Fruit fly (Drosophila melanogaster) whole organism, prepupa: ENCODE measurements around the gene CSN1a.
"Not testable (repeated sequence)": the region's sequence is repeated elsewhere in the genome, so short reads cannot be mapped to it uniquely, and the experiment has no call there.

Experiments used
- Blimp-1 ChIP-seq: fragments of 200-800 bp; sonication (Bioruptor generic); optimal IDR thresholded peaks from 3 replicates; lab custom pipeline; 2017; ENCODE audit warnings: missing biosample characterization, missing genetic modification characterization, mild to moderate bottlenecking, moderate library complexity, missing genetic modification reagents
- CG10631 ChIP-seq: fragments of 200-800 bp; sonication (Bioruptor generic); optimal IDR thresholded peaks from 2 replicates; lab custom pipeline; 2016; ENCODE audit warnings: missing biosample characterization, missing genetic modification characterization
- CG10669 ChIP-seq: fragments of 200-800 bp; sonication (Bioruptor generic); optimal IDR thresholded peaks from 3 replicates; lab custom pipeline; 2018; ENCODE audit warnings: missing biosample characterization, mild to moderate bottlenecking, missing genetic modification characterization, moderate library complexity
- CG11762 ChIP-seq: fragments of 200-800 bp; sonication (Bioruptor generic); optimal IDR thresholded peaks from 3 replicates; lab custom pipeline; 2016; ENCODE audit warnings: missing biosample characterization, missing genetic modification characterization; ENCODE audit not compliant: insufficient read depth
- CG15336 ChIP-seq: fragments of 200-800 bp; sonication (Bioruptor generic); IDR thresholded peaks from 2 replicates; pipeline ENCODE4 v1.3.6; 2022; ENCODE audit warnings: missing biosample characterization, missing genetic modification characterization
- CG1621 ChIP-seq: fragments of 200-800 bp; sonication (Bioruptor generic); optimal IDR thresholded peaks from 3 replicates; lab custom pipeline; 2018; ENCODE audit warnings: missing biosample characterization, mild to moderate bottlenecking, missing genetic modification characterization
- CG3032 ChIP-seq: fragments of 200-800 bp; optimal IDR thresholded peaks from 2 replicates; lab custom pipeline; 2019; ENCODE audit warnings: missing biosample characterization, mild to moderate bottlenecking, missing genetic modification characterization, moderate library complexity
- CG6276 ChIP-seq: fragments of 200-800 bp; sonication (Bioruptor generic); optimal IDR thresholded peaks from 2 replicates; lab custom pipeline; 2017; ENCODE audit warnings: missing biosample characterization, mild to moderate bottlenecking, missing genetic modification characterization
- CG6808 ChIP-seq: fragments of 200-800 bp; sonication (Bioruptor generic); optimal IDR thresholded peaks from 3 replicates; lab custom pipeline; 2017; ENCODE audit warnings: missing biosample characterization, missing genetic modification characterization, mild to moderate bottlenecking, moderate library complexity, missing genetic modification reagents
- CG6854 ChIP-seq: fragments of 200-800 bp; sonication (Bioruptor generic); optimal IDR thresholded peaks from 2 replicates; lab custom pipeline; 2017; ENCODE audit warnings: missing biosample characterization, mild to moderate bottlenecking, missing genetic modification characterization
- CG8119 ChIP-seq: fragments of 200-800 bp; sonication (Bioruptor generic); IDR thresholded peaks from 3 replicates; pipeline ENCODE4 v1.3.6; 2022; ENCODE audit warnings: missing biosample characterization, missing genetic modification characterization
- CG8319 ChIP-seq: fragments of 200-800 bp; sonication (Bioruptor generic); optimal IDR thresholded peaks from 3 replicates; lab custom pipeline; 2016; ENCODE audit warnings: missing biosample characterization, missing genetic modification characterization
- CG8632 ChIP-seq: fragments of 200-800 bp; sonication (Bioruptor generic); optimal IDR thresholded peaks from 3 replicates; lab custom pipeline; 2016; ENCODE audit warnings: missing biosample characterization, missing genetic modification characterization
- Eip78C ChIP-seq: fragments of 200-800 bp; sonication (Bioruptor generic); peaks from one replicate; lab custom pipeline; 2016; ENCODE audit warnings: missing biosample characterization, missing genetic modification characterization
- Gug ChIP-seq: fragments of 200-800 bp; sonication (Bioruptor generic); IDR thresholded peaks from 2 replicates; pipeline ENCODE4 v1.3.6; 2022; ENCODE audit warnings: missing biosample characterization, missing genetic modification characterization
- Hr39 ChIP-seq: fragments of 200-800 bp; sonication (Bioruptor generic); optimal IDR thresholded peaks from 2 replicates; lab custom pipeline; 2016; ENCODE audit warnings: missing biosample characterization, missing genetic modification characterization
- Smox ChIP-seq: fragments of 200-800 bp; sonication (Bioruptor generic); optimal IDR thresholded peaks from 3 replicates; lab custom pipeline; 2016; ENCODE audit warnings: missing biosample characterization, missing genetic modification characterization
- Sox102F ChIP-seq: fragments of 200-800 bp; sonication (Bioruptor generic); optimal IDR thresholded peaks from 2 replicates; lab custom pipeline; 2016; ENCODE audit warnings: missing biosample characterization, mild to moderate bottlenecking, missing genetic modification characterization
- Sox15 ChIP-seq: fragments of 200-800 bp; sonication (Bioruptor generic); optimal IDR thresholded peaks from 3 replicates; lab custom pipeline; 2016; ENCODE audit warnings: missing biosample characterization, missing genetic modification characterization
- acj6 ChIP-seq: fragments of 200-800 bp; sonication (Bioruptor generic); optimal IDR thresholded peaks from 3 replicates; lab custom pipeline; 2016; ENCODE audit warnings: missing biosample characterization, missing genetic modification characterization
- cyc ChIP-seq: fragments of 200-800 bp; sonication (Bioruptor generic); optimal IDR thresholded peaks from 3 replicates; lab custom pipeline; 2016; ENCODE audit warnings: missing biosample characterization, missing genetic modification characterization
- dsx ChIP-seq: fragments of 200-800 bp; optimal IDR thresholded peaks from 3 replicates; lab custom pipeline; 2019; ENCODE audit warnings: missing biosample characterization, mild to moderate bottlenecking, missing genetic modification characterization, moderate library complexity; ENCODE audit not compliant: poor library complexity, severe bottlenecking
- eg ChIP-seq: fragments of 200-800 bp; sonication (Bioruptor generic); IDR thresholded peaks from 3 replicates; pipeline ENCODE4 v1.3.6; 2022; ENCODE audit warnings: missing biosample characterization, missing genetic modification characterization
- fd59A ChIP-seq: fragments of 200-800 bp; sonication (Bioruptor generic); optimal IDR thresholded peaks from 2 replicates; lab custom pipeline; 2017; ENCODE audit warnings: missing biosample characterization, mild to moderate bottlenecking, missing genetic modification characterization, missing genetic modification reagents
- lz ChIP-seq: fragments of 200-800 bp; sonication (Bioruptor generic); optimal IDR thresholded peaks from 3 replicates; lab custom pipeline; 2016; ENCODE audit warnings: missing biosample characterization, missing genetic modification characterization
- spab ChIP-seq: fragments of 200-800 bp; sonication (Bioruptor generic); optimal IDR thresholded peaks from 2 replicates; lab custom pipeline; 2017; ENCODE audit warnings: missing biosample characterization, mild to moderate bottlenecking, missing genetic modification characterization, missing genetic modification reagents
- svp ChIP-seq: fragments of 200-800 bp; sonication (Bioruptor generic); peaks from one replicate; lab custom pipeline; 2016; ENCODE audit warnings: missing biosample characterization, missing genetic modification characterization
- vri ChIP-seq: fragments of 200-800 bp; sonication (Bioruptor generic); optimal IDR thresholded peaks from 3 replicates; lab custom pipeline; 2016; ENCODE audit warnings: missing biosample characterization, mild to moderate bottlenecking, missing genetic modification characterization

Gene CSN1a

dm6 chr2L:14762465-14762864, at the start of gene CSN1a:
Gene CSN1a, plus strand, starts transcription at chr2L:14762765.
- TF ChIP-seq CG10669 (GFP tag; lab: Kevin White, UChicago) = no peak
- TF ChIP-seq Smox = no peak
- TF ChIP-seq fd59A = no peak
- TF ChIP-seq CG3032 (tag; lab: Kevin White, UChicago) = no peak
- TF ChIP-seq dsx (GFP tag; lab: Kevin White, UChicago) = no peak
- no peak for TF ChIP-seq CG15336 (GFP tag; lab: Robert Waterston, UW)
- TF ChIP-seq CG8119 (GFP tag; lab: Robert Waterston, UW) = no peak
- no peak for TF ChIP-seq CG8632 (GFP tag; lab: Kevin White, UChicago)
- TF ChIP-seq Gug (GFP tag; lab: Robert Waterston, UW) = no peak
- TF ChIP-seq Sox15 (GFP tag; lab: Kevin White, UChicago) = no peak

- TF ChIP-seq Blimp-1 (GFP tag; lab: Kevin White, UChicago) (no peak), eg (no peak), acj6 (no peak), CG6808 (GFP tag; lab: Kevin White, UChicago) (no peak), CG6854 (GFP tag; lab: Kevin White, UChicago) (no peak), CG8632 (GFP tag; lab: Kevin White, UChicago) (no peak), lz (GFP tag; lab: Kevin White, UChicago) (no peak), Sox102F (GFP tag; lab: Kevin White, UChicago) (no peak)
Measured at dm6 chr2L:14713467-14713866, 49.1 kb upstream of the CSN1a start, which contains the start of gene CG34165. Gene CG34165, plus strand, starts transcription at chr2L:14713750.

DNA sequence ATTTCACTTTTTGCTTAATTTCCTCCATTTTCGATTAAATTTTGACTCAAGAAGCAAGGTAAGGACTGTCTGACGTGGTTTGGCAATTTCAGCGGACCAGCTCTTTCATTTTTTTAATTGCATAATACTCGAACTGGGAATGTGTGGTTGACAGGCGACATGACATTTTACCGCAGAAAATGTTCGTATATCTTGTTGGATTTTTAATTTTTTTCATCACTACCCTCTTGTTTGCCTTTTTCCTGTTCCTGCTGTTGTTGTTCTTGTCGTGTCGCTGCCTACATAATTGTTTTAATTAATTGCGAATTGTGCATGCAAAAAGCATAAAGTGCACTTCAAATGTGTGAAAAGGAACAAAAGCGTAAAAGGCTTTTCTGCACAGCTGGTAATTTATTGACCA, 32.5 kb upstream of the CSN1a start, which contains the start of gene CG42685:
TSS of gene CG42685 (minus strand) at position 101 of the 400 bp plus-strand sequence.
- TF ChIP-seq Hr39 (GFP tag; lab: Kevin White, UChicago) (no peak), CG8319 (GFP tag; lab: Kevin White, UChicago) (no peak), CG1621 (tag; lab: Kevin White, UChicago) (no peak), CG8632 (GFP tag; lab: Kevin White, UChicago) (no peak), CG6276 (GFP tag; lab: Kevin White, UChicago) (no peak), acj6 (no peak), CG6854 (GFP tag; lab: Kevin White, UChicago) (no peak), svp (GFP tag; lab: Kevin White, UChicago) (no peak)

dm6 chr2L:14735543-14735942, 27.0 kb upstream of the CSN1a start, which contains the start of gene CG31835:
Gene CG31835, plus strand, starts transcription at chr2L:14735843.
- TF ChIP-seq CG10631, CG11762, spab (GFP tag; lab: Kevin White, UChicago): not testable (repeated sequence)

DNA sequence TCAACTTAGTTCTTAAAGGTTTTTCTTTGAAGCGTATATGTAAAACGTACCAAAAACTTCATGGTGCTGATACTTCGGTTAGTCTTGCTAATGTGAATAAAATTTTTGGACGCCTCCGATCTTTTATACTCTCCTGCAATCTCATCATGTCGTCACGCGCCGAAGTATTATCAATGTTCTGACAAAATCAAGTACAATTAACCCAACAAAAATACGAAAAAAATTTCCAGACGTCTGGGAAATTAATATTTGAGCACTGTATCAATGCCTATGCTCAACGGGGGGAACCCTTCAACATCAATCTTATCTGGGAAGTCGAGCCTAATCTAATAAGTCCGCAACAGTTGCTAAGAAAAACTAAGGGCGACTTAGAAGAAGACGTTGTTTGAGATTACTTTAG, 24.9 kb upstream of the CSN1a start, which contains the start of gene CG31775:
TSS of gene CG31775 (minus strand) at position 101 of the 400 bp plus-strand sequence.
- TF ChIP-seq Eip78C, spab, Hr39 (GFP tag; lab: Kevin White, UChicago): not testable (repeated sequence)

dm6 chr2L:14739614-14740013, 23.0 kb upstream of the CSN1a start, which contains the start of gene CG42585:
Gene CG42585, plus strand, starts transcription at chr2L:14739914.
- TF ChIP-seq CG8319, cyc, vri (GFP tag; lab: Kevin White, UChicago): not testable (repeated sequence)
- TF ChIP-seq, all 60 proteins: peak for 0; not testable (repeated sequence) for 60
